Fruit fly (Drosophila melanogaster) whole organism, adult: Measurements from ENCODE around the gene Wdr33.

Experiments
- CG11617 ChIP-seq: fragments of 200-800 bp; sonication (Bioruptor generic); optimal IDR thresholded peaks from 2 replicates; lab custom pipeline; 2017; ENCODE audit warnings: mild to moderate bottlenecking, missing biosample characterization, missing genetic modification reagents, missing genetic modification characterization
- CG14711 ChIP-seq: fragments of 200-800 bp; sonication (Bioruptor generic); optimal IDR thresholded peaks from 2 replicates; lab custom pipeline; 2018; ENCODE audit warnings: missing biosample characterization, mild to moderate bottlenecking, missing genetic modification characterization, moderate library complexity
- CG1620 ChIP-seq: fragments of 200-800 bp; sonication (Bioruptor generic); optimal IDR thresholded peaks from 2 replicates; lab custom pipeline; 2016; ENCODE audit warnings: missing biosample characterization, missing genetic modification characterization
- CG5204 ChIP-seq: fragments of 200-800 bp; sonication (Bioruptor generic); optimal IDR thresholded peaks from 2 replicates; lab custom pipeline; 2016; ENCODE audit warnings: missing biosample characterization, missing genetic modification characterization
- CG7045 ChIP-seq: fragments of 200-800 bp; sonication (Bioruptor generic); optimal IDR thresholded peaks from 2 replicates; lab custom pipeline; 2017; ENCODE audit warnings: missing biosample characterization, mild to moderate bottlenecking, missing genetic modification characterization
- CG7101 ChIP-seq: fragments of 200-800 bp; sonication (Bioruptor generic); optimal IDR thresholded peaks from 2 replicates; lab custom pipeline; 2018; ENCODE audit warnings: missing biosample characterization, mild to moderate bottlenecking, missing genetic modification characterization, moderate library complexity
- Hr96 ChIP-seq: fragments of 200-800 bp; sonication (Bioruptor generic); optimal IDR thresholded peaks from 2 replicates; lab custom pipeline; 2016; ENCODE audit warnings: missing biosample characterization, missing genetic modification characterization
- bab1 ChIP-seq: fragments of 200-800 bp; sonication (Bioruptor generic); optimal IDR thresholded peaks from 3 replicates; lab custom pipeline; 2019; ENCODE audit warnings: missing biosample characterization, mild to moderate bottlenecking, missing genetic modification characterization, moderate library complexity
- cic ChIP-seq: fragments of 200-800 bp; sonication (Bioruptor generic); optimal IDR thresholded peaks from 2 replicates; lab custom pipeline; 2017; ENCODE audit warnings: missing biosample characterization, mild to moderate bottlenecking, missing genetic modification characterization, moderate library complexity
- cnc ChIP-seq, 2 experiments: fragments of >200 bp; optimal IDR thresholded peaks; 2 replicates each; lab custom pipeline; 2017
- ovo ChIP-seq: fragments of 200-800 bp; sonication (Bioruptor generic); optimal IDR thresholded peaks from 2 replicates; lab custom pipeline; 2016; ENCODE audit warnings: missing biosample characterization, missing genetic modification characterization
- pad ChIP-seq: fragments of 200-800 bp; sonication (Bioruptor generic); optimal IDR thresholded peaks from 3 replicates; lab custom pipeline; 2017; ENCODE audit warnings: missing biosample characterization, missing genetic modification characterization, mild to moderate bottlenecking, moderate library complexity, missing genetic modification reagents

DNA sequence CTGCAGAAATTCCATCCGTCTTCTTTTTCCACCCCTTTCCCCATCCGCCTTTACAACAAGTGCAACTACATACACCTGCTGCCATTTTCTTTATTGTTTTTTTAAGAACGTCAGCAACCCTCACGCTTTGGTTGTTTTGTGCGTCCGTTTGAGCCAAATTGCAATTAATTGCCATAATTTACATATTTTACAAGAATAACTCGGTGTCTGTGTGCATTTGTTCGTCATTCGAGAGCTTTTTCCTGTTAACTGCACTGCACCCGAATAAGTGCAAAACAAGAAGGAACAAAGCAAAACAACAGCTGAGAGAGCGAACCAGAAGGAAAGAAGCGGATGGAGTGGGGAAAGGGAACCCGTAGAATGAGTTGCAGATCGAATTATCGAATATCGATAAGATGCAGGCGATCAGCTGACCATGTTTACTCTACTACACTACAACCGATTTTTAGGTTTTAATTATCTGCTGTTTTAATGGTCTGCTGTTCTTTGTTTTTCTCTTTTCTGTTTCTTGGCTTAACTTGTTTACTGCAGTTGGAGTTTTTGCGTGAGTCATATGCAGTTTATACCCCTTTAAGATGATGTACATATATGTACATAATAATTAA, 10.3 kb downstream of the Wdr33 start:
- peak; percentile 0 for TF ChIP-seq CG11617
- peak; percentile 20 to 54 for TF ChIP-seq cnc (optimal IDR thresholded peaks at IDR 0.05; lab: Kevin White, UChicago)
- TF ChIP-seq CG5204 = no peak
- TF ChIP-seq CG1620 = no peak
- TF ChIP-seq bab1 = no peak
- TF ChIP-seq CG7101 = no peak
- no peak for TF ChIP-seq cic (GFP tag; lab: Kevin White, UChicago)
- no peak for TF ChIP-seq Hr96
- TF ChIP-seq ovo (GFP tag; lab: Kevin White, UChicago) = no peak
- no peak for TF ChIP-seq CG7045 (GFP tag; lab: Kevin White, UChicago)
- peak; percentile 72 for TF ChIP-seq pad (GFP tag; lab: Kevin White, UChicago)
- no peak for TF ChIP-seq CG14711
